Worm (Caenorhabditis elegans) whole organism, late embryonic: ENCODE results near the gene shw-3.
A peak's percentile ranks its signal among the peaks of the same experiment; 100 is the strongest.

ENCODE experiments used
- C08G9.2 ChIP-seq: sonication (generic microtip); optimal IDR thresholded peaks from 2 replicates; lab custom pipeline; 2016; ENCODE audit warnings: mild to moderate bottlenecking, missing genetic modification characterization, moderate library complexity, missing compliant biosample characterization
- K02D7.2 ChIP-seq: sonication (generic microtip); optimal IDR thresholded peaks from 2 replicates; lab custom pipeline; 2017; ENCODE audit warnings: mild to moderate bottlenecking, missing genetic modification characterization, missing compliant biosample characterization
- Y22D7AL.16 ChIP-seq: sonication (generic microtip); optimal IDR thresholded peaks from 2 replicates; lab custom pipeline; 2016; ENCODE audit warnings: missing genetic modification characterization, missing compliant biosample characterization
- ahr-1 ChIP-seq: sonication (generic microtip); optimal IDR thresholded peaks from 2 replicates; lab custom pipeline; 2016; ENCODE audit warnings: missing genetic modification characterization, missing compliant biosample characterization
- ama-1 ChIP-seq: fragments of 150-350 bp; optimal IDR thresholded peaks from 2 replicates; lab custom pipeline; 2014
- ceh-14 ChIP-seq: sonication (generic microtip); optimal IDR thresholded peaks from 2 replicates; lab custom pipeline; 2016; ENCODE audit warnings: missing genotype, missing genetic modification characterization, missing compliant biosample characterization
- ceh-18 ChIP-seq: sonication (generic microtip); optimal IDR thresholded peaks from 2 replicates; lab custom pipeline; 2016; ENCODE audit warnings: missing genetic modification characterization, missing compliant biosample characterization
- ceh-2 ChIP-seq: sonication (generic microtip); optimal IDR thresholded peaks from 2 replicates; lab custom pipeline; 2016; ENCODE audit warnings: missing genotype, missing genetic modification characterization, missing compliant biosample characterization
- ceh-31 ChIP-seq: sonication (generic microtip); optimal IDR thresholded peaks from 2 replicates; lab custom pipeline; 2016; ENCODE audit warnings: missing genetic modification characterization, missing compliant biosample characterization
- ceh-34 ChIP-seq: sonication (generic microtip); optimal IDR thresholded peaks from 2 replicates; lab custom pipeline; 2016; ENCODE audit warnings: mild to moderate bottlenecking, missing genetic modification characterization, missing compliant biosample characterization
- ceh-45 ChIP-seq: fragments of 200-800 bp; sonication (Bioruptor generic); IDR thresholded peaks from 2 replicates; pipeline ENCODE4 v1.3.6; 2022; ENCODE audit warnings: missing genetic modification reagents, missing genetic modification characterization, missing compliant biosample characterization
- ceh-9 ChIP-seq: sonication (generic microtip); optimal IDR thresholded peaks from 2 replicates; lab custom pipeline; 2016; ENCODE audit warnings: mild to moderate bottlenecking, missing genetic modification characterization, inconsistent platforms, missing compliant biosample characterization
- che-1 ChIP-seq: sonication (generic microtip); optimal IDR thresholded peaks from 2 replicates; lab custom pipeline; 2016; ENCODE audit warnings: mild to moderate bottlenecking, missing genetic modification characterization, missing compliant biosample characterization
- dmd-4 ChIP-seq: sonication (generic microtip); optimal IDR thresholded peaks from 2 replicates; lab custom pipeline; 2016; ENCODE audit warnings: borderline replicate concordance, missing genetic modification characterization, missing compliant biosample characterization
- elt-2 ChIP-seq: sonication (generic microtip); optimal IDR thresholded peaks from 2 replicates; lab custom pipeline; 2016; ENCODE audit warnings: missing genetic modification reagents, missing genetic modification characterization, missing compliant biosample characterization
- ets-4 ChIP-seq: sonication (generic microtip); optimal IDR thresholded peaks from 2 replicates; lab custom pipeline; 2016; ENCODE audit warnings: missing genetic modification characterization, missing compliant biosample characterization
- eyg-1 ChIP-seq: sonication (generic microtip); optimal IDR thresholded peaks from 2 replicates; lab custom pipeline; 2016; ENCODE audit warnings: missing genotype, missing genetic modification characterization, missing compliant biosample characterization
- fkh-10 ChIP-seq: fragments of 150-350 bp; optimal IDR thresholded peaks from 2 replicates; lab custom pipeline; 2014; ENCODE audit warnings: missing biosample characterization, missing genetic modification reagents, missing genetic modification characterization
- gmeb-2 ChIP-seq: sonication (generic microtip); optimal IDR thresholded peaks from 2 replicates; lab custom pipeline; 2016; ENCODE audit warnings: missing genetic modification characterization, inconsistent platforms, missing compliant biosample characterization
- hlh-15 ChIP-seq: sonication (generic microtip); optimal IDR thresholded peaks from 2 replicates; lab custom pipeline; 2016; ENCODE audit warnings: missing genetic modification characterization, missing compliant biosample characterization
- lim-6 ChIP-seq: sonication (generic microtip); optimal IDR thresholded peaks from 2 replicates; lab custom pipeline; 2016; ENCODE audit warnings: missing genetic modification characterization, missing compliant biosample characterization
- lin-11 ChIP-seq: fragments of 200-800 bp; sonication (Bioruptor generic); optimal IDR thresholded peaks from 2 replicates; lab custom pipeline; 2018; ENCODE audit warnings: mild to moderate bottlenecking, missing genetic modification characterization, missing compliant biosample characterization
- madf-2 ChIP-seq: sonication (generic microtip); optimal IDR thresholded peaks from 2 replicates; lab custom pipeline; 2017; ENCODE audit warnings: missing genetic modification characterization, missing compliant biosample characterization
- nhr-232 ChIP-seq: sonication (generic microtip); optimal IDR thresholded peaks from 2 replicates; lab custom pipeline; 2016; ENCODE audit warnings: missing genetic modification characterization, missing compliant biosample characterization
- pag-3 ChIP-seq: sonication (generic microtip); optimal IDR thresholded peaks from 2 replicates; lab custom pipeline; 2016; ENCODE audit warnings: missing compliant biosample characterization, missing genetic modification characterization, borderline replicate concordance
- pha-2 ChIP-seq: sonication (generic microtip); optimal IDR thresholded peaks from 2 replicates; lab custom pipeline; 2017; ENCODE audit warnings: mild to moderate bottlenecking, missing genetic modification characterization, missing compliant biosample characterization
- pqm-1 ChIP-seq: sonication (generic microtip); optimal IDR thresholded peaks from 2 replicates; lab custom pipeline; 2016; ENCODE audit warnings: missing genetic modification characterization, missing compliant biosample characterization
- pros-1 ChIP-seq: fragments of 150-350 bp; optimal IDR thresholded peaks from 2 replicates; lab custom pipeline; 2014; ENCODE audit warnings: missing biosample characterization, missing genetic modification reagents, missing genetic modification characterization
- ref-2 ChIP-seq: sonication (generic microtip); optimal IDR thresholded peaks from 2 replicates; lab custom pipeline; 2016; ENCODE audit warnings: missing genetic modification characterization, missing compliant biosample characterization
- sdc-2 ChIP-seq: sonication (generic microtip); optimal IDR thresholded peaks from 2 replicates; lab custom pipeline; 2016; ENCODE audit warnings: missing genotype, missing genetic modification characterization, missing compliant biosample characterization
- unc-3 ChIP-seq, 2 experiments: fragments of 200-800 bp in 1 of 2; sonication (Bioruptor generic) in 1 of 2; sonication (generic microtip) in 1 of 2; conservative IDR thresholded peaks in 1 of 2; optimal IDR thresholded peaks in 1 of 2; 2 replicates each; pipeline versions ENCODE4 v1.3.6 to Lab custom; 2016 to 2022; ENCODE audit warnings: missing compliant biosample characterization in 2 of 2, missing genetic modification characterization in 2 of 2, missing genetic modification reagents in 1 of 2
- unc-42 ChIP-seq: sonication (generic microtip); optimal IDR thresholded peaks from 2 replicates; lab custom pipeline; 2016; ENCODE audit warnings: missing genotype, missing genetic modification characterization, missing compliant biosample characterization
- unc-55 ChIP-seq: sonication (generic microtip); optimal IDR thresholded peaks from 2 replicates; lab custom pipeline; 2017; ENCODE audit warnings: missing biosample characterization, missing genetic modification reagents, missing genetic modification characterization
- unc-86 ChIP-seq: sonication (generic microtip); optimal IDR thresholded peaks from 2 replicates; lab custom pipeline; 2016; ENCODE audit warnings: missing genetic modification characterization, missing compliant biosample characterization
- zip-5 ChIP-seq: sonication (generic microtip); optimal IDR thresholded peaks from 2 replicates; lab custom pipeline; 2016; ENCODE audit warnings: missing genetic modification characterization, missing compliant biosample characterization
- ztf-16 ChIP-seq: sonication (generic microtip); optimal IDR thresholded peaks from 2 replicates; lab custom pipeline; 2017; ENCODE audit warnings: missing genetic modification characterization, missing compliant biosample characterization

shw-3 gene

DNA sequence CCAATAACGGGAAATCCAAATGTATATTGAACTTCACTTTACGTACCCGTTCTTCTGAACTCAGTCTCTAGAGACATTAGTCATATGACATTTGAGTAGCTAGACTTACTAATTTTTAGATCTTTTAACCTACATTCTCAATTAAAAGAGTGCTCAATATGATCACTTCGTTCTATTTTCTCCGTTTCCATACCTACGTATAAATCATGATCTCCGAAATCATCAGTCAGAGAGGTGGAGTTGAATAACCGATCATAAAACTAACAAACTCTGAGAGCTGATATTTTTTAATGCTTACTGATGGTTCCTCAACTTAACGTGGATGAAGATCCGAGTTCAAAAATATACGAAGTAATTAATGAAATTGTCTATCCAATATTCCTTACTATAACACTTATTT is 22.9 kb downstream of the shw-3 start, which contains the start of gene srd-35:
Gene srd-35, plus strand, starts transcription at position 301 of the 400 bp plus-strand sequence.
- TF ChIP-seq zip-5 (tag; lab: Kevin White, UChicago) (no peak), ceh-2 (tag; lab: Kevin White, UChicago) (no peak), K02D7.2 (no peak), sdc-2 (tag; lab: Kevin White, UChicago) (no peak), unc-86 (no peak), madf-2 (tag; lab: Kevin White, UChicago) (no peak), ceh-9 (tag; lab: Kevin White, UChicago) (no peak), ahr-1 (tag; lab: Kevin White, UChicago) (no peak), ceh-18 (tag; lab: Kevin White, UChicago) (no peak), dmd-4 (no peak), ceh-45 (GFP tag; lab: Robert Waterston, UW) (no peak), che-1 (tag; lab: Kevin White, UChicago) (no peak), ceh-31 (tag; lab: Kevin White, UChicago) (no peak), ztf-16 (tag; lab: Kevin White, UChicago) (no peak), fkh-10 (GFP tag; lab: Kevin White, UChicago) (no peak)

DNA sequence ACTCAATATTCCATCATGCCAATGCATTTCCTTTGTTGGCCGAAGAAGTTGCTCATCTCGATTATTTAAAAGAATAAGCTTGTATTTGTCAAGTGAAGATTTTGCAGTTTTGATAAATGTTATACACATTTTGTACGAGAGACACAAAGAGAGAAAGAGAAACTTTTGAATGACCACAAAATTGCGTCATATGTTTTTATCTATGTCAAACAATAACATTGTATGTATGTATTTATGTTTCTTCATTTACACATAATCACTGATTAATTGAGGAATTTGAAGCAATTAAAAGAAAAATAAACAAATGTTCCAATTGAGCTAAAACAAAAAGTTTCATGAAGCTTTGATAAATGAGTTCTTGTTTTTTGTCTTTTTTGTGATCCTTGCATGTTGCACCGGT is 23.8 kb downstream of the shw-3 start, which contains the start of gene hrg-9:
Gene hrg-9, minus strand, starts transcription at position 152 of the 400 bp plus-strand sequence.
- TF ChIP-seq pqm-1 (tag; lab: Kevin White, UChicago) (no peak), elt-2 (tag; lab: Kevin White, UChicago) (peak; percentile 57)
- TF ChIP-seq, all 69 proteins: peak for 1

DNA sequence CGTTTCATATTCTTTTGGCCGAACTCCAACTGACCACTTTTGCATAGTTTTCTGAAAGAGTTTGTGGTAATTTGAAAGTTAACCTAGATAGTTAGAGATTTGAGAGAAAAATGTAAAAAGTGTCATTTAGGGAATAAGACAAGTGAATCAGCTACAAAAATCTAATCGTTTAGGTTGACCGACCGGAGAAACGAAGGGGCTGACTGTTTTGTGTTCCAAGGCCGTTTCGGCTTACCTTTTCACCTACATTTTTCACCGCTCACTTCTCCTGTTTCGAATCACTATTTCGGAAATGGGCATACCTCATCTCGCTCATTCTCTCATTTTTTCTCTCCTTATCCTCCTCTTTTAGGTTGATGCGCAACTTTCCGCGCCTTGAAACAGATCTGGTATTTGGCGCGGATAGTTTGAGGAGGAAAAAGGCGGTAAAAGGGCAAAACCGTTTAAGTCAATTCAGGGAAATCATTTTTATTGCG is 25.8 kb downstream of the shw-3 start, which contains the start of gene mpst-7:
Gene mpst-7, minus strand, starts transcription at position 51 of the 476 bp plus-strand sequence.
- no peak for TF ChIP-seq nhr-232 (tag; lab: Kevin White, UChicago)
- TF ChIP-seq ets-4, result no peak
- TF ChIP-seq elt-2 (tag; lab: Kevin White, UChicago), result no peak
- TF ChIP-seq che-1 (tag; lab: Kevin White, UChicago), result no peak
- TF ChIP-seq ceh-45 (GFP tag; lab: Robert Waterston, UW), result no peak
- TF ChIP-seq pha-2 (tag; lab: Kevin White, UChicago), result no peak
- no peak for TF ChIP-seq C08G9.2 (tag; lab: Kevin White, UChicago)
- TF ChIP-seq pros-1 (tag; lab: Kevin White, UChicago), result no peak
- TF ChIP-seq eyg-1 (tag; lab: Kevin White, UChicago), result no peak
- TF ChIP-seq pqm-1 (tag; lab: Kevin White, UChicago), result no peak
- no peak for TF ChIP-seq ceh-34 (tag; lab: Kevin White, UChicago)
- TF ChIP-seq unc-86, result no peak
- no peak for TF ChIP-seq zip-5 (tag; lab: Kevin White, UChicago)
- no peak for TF ChIP-seq lim-6 (tag; lab: Kevin White, UChicago)
- no peak for TF ChIP-seq unc-3 (GFP tag; conservative IDR thresholded peaks at IDR 0.05; lab: Robert Waterston, UW)
- no peak for TF ChIP-seq unc-3 (tag; optimal IDR thresholded peaks at IDR 0.05; lab: Kevin White, UChicago)

DNA sequence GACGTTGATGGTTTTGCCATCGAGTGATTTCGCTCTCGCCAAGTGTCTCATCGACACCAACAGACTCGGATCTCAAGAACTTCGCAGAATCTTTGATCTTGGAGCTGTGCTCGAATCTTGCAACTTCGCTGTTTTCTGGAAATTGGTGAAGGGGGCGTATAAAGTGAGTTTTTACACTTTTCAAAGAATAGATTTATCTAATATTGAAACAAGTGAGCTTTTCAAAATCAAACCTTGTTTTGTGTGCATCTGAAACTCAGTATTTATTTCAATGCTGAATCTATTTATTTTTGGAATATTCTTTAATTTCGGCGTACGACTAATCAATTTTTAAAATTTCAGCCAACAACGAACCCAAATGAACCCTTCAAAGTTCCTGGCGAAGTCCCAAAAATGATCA is 32.7 kb downstream of the shw-3 start:
- TF ChIP-seq ref-2 (tag; lab: Kevin White, UChicago) (no peak), lim-6 (tag; lab: Kevin White, UChicago) (no peak), gmeb-2 (tag; lab: Kevin White, UChicago) (no peak), ceh-18 (tag; lab: Kevin White, UChicago) (no peak), unc-55 (GFP tag; lab: Kevin White, UChicago) (no peak), pag-3 (tag; lab: Kevin White, UChicago) (no peak), madf-2 (tag; lab: Kevin White, UChicago) (no peak), hlh-15 (tag; lab: Kevin White, UChicago) (no peak), ztf-16 (tag; lab: Kevin White, UChicago) (no peak), lin-11 (tag; lab: Kevin White, UChicago) (no peak), ama-1 (lab: Kevin White, UChicago) (no peak), ceh-14 (tag; lab: Kevin White, UChicago) (no peak), dmd-4 (no peak), Y22D7AL.16 (tag; lab: Kevin White, UChicago) (no peak), fkh-10 (GFP tag; lab: Kevin White, UChicago) (no peak), eyg-1 (tag; lab: Kevin White, UChicago) (no peak), unc-42 (no peak), unc-3 (GFP tag; conservative IDR thresholded peaks at IDR 0.05; lab: Robert Waterston, UW) (no peak), unc-3 (tag; optimal IDR thresholded peaks at IDR 0.05; lab: Kevin White, UChicago) (no peak), pros-1 (tag; lab: Kevin White, UChicago) (no peak)
